Worm (Caenorhabditis elegans) whole organism, early embryonic: ENCODE measurements around the gene dsl-1.

Experiments
- B0310.2 ChIP-seq: sonication (generic microtip); optimal IDR thresholded peaks from 2 replicates; lab custom pipeline; 2016; ENCODE audit warnings: mild to moderate bottlenecking, missing genetic modification characterization, missing compliant biosample characterization
- F13C5.2 ChIP-seq: sonication (generic microtip); optimal IDR thresholded peaks from 2 replicates; lab custom pipeline; 2017; ENCODE audit warnings: mild to moderate bottlenecking, missing genetic modification characterization, inconsistent platforms, missing compliant biosample characterization
- aly-1 ChIP-seq: sonication (generic microtip); optimal IDR thresholded peaks from 2 replicates; lab custom pipeline; 2016; ENCODE audit warnings: missing genetic modification characterization, missing compliant biosample characterization
- ama-1 ChIP-seq: fragments of 150-350 bp; optimal IDR thresholded peaks from 2 replicates; lab custom pipeline; 2014
- ceh-13 ChIP-seq: fragments of 200-800 bp; sonication (Bioruptor generic); optimal IDR thresholded peaks from 2 replicates; lab custom pipeline; 2018; ENCODE audit warnings: mild to moderate bottlenecking, missing genetic modification characterization, missing compliant biosample characterization
- ceh-36 ChIP-seq: sonication (generic microtip); optimal IDR thresholded peaks from 2 replicates; lab custom pipeline; 2016; ENCODE audit warnings: missing genetic modification characterization, inconsistent platforms, missing compliant biosample characterization
- ets-7 ChIP-seq: sonication (generic microtip); optimal IDR thresholded peaks from 2 replicates; lab custom pipeline; 2016; ENCODE audit warnings: missing genotype, missing genetic modification characterization, missing compliant biosample characterization
- flt-1 ChIP-seq: fragments of 200-800 bp; sonication (Bioruptor generic); IDR thresholded peaks from 2 replicates; pipeline ENCODE4 v1.3.6; 2022; ENCODE audit warnings: missing genetic modification characterization, missing compliant biosample characterization
- hmbx-1 ChIP-seq: sonication (generic microtip); optimal IDR thresholded peaks from 2 replicates; lab custom pipeline; 2016; ENCODE audit warnings: mild to moderate bottlenecking, missing genetic modification characterization, missing compliant biosample characterization
- hmg-4 ChIP-seq: fragments of 200-800 bp; sonication (Bioruptor generic); optimal IDR thresholded peaks from 2 replicates; lab custom pipeline; 2018; ENCODE audit warnings: mild to moderate bottlenecking, missing genetic modification characterization, missing compliant biosample characterization
- hnd-1 ChIP-seq: sonication (generic microtip); optimal IDR thresholded peaks from 2 replicates; lab custom pipeline; 2016; ENCODE audit warnings: missing genetic modification characterization, missing compliant biosample characterization
- pes-1 ChIP-seq: fragments of 200-800 bp; sonication (Bioruptor generic); IDR thresholded peaks from 2 replicates; pipeline ENCODE4 v1.3.6; 2022; ENCODE audit warnings: missing genetic modification reagents, missing genetic modification characterization, missing compliant biosample characterization
- scrt-1 ChIP-seq: fragments of 200-800 bp; sonication (Bioruptor generic); IDR thresholded peaks from 2 replicates; pipeline ENCODE4 v1.3.6; 2022; ENCODE audit warnings: missing genetic modification characterization, missing compliant biosample characterization
- sea-1 ChIP-seq: fragments of 200-800 bp; sonication (Bioruptor generic); conservative IDR thresholded peaks from 2 replicates; pipeline ENCODE4 v1.3.6; 2022; ENCODE audit warnings: missing genetic modification characterization, missing compliant biosample characterization
- tbx-11 ChIP-seq: fragments of 200-800 bp; sonication (Bioruptor generic); IDR thresholded peaks from 2 replicates; pipeline ENCODE4 v1.3.6; 2022; ENCODE audit warnings: missing genetic modification characterization, missing compliant biosample characterization
- tbx-37 ChIP-seq: fragments of 200-800 bp; sonication (Bioruptor generic); conservative IDR thresholded peaks from 2 replicates; pipeline ENCODE4 v1.3.6; 2022; ENCODE audit warnings: missing genetic modification reagents, missing genetic modification characterization, missing compliant biosample characterization
- tra-4 ChIP-seq: sonication (generic microtip); optimal IDR thresholded peaks from 2 replicates; lab custom pipeline; 2017; ENCODE audit warnings: missing genetic modification characterization, missing compliant biosample characterization

The dsl-1 gene

DNA sequence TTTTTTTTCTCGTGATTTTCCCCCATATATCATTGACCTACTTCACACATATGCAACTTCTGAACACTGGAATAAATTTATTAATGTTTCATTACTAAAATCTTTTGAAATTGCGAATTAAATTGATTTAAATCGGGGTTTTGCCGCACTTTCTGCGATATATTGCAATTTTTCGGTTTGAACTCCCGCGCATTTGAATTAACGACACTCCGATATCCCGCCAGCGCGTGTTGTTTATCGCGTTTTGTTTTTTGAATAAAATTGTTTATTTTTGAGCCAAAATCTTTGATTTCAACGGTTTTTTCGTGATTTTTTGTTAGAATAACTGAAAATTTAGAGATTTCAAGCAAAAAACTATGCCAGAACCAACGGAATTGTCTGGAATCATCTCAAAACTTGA, 30.2 kb downstream of the dsl-1 start, which contains the start of gene Y104H12D.2:
Gene Y104H12D.2 (plus strand): TSS at position 340 of the 400 bp plus-strand sequence.
- TF ChIP-seq flt-1 (GFP tag; lab: Robert Waterston, UW) (no peak), sea-1 (GFP tag; lab: Robert Waterston, UW) (no peak), tbx-37 (GFP tag; lab: Robert Waterston, UW) (no peak), hnd-1 (tag; lab: Kevin White, UChicago) (no peak), ceh-36 (no peak), scrt-1 (GFP tag; lab: Robert Waterston, UW) (no peak), pes-1 (GFP tag; lab: Robert Waterston, UW) (no peak), ama-1 (lab: Kevin White, UChicago) (no peak), ets-7 (tag; lab: Kevin White, UChicago) (no peak), aly-1 (tag; lab: Kevin White, UChicago) (no peak), B0310.2 (tag; lab: Kevin White, UChicago) (no peak), tra-4 (tag; lab: Kevin White, UChicago) (no peak)

DNA sequence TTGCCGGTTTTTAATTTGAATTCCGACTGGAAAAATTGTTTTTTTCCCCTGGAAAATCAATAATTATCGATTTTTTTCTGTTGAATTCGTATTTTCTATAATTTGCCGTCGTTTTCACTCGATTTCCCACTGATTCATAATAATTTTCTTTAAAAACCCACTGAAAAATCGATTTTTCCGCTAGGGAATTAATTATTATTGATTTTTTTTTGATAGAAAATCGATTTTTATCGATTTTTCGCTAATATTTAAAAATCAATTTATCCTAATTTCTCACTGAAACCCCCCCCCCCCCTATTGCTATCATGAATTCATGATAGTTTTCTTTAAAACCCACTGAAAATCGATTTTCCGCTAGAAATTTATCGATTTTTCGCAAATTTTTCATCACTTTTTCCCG, 31.3 kb downstream of the dsl-1 start:
- no peak for TF ChIP-seq scrt-1 (GFP tag; lab: Robert Waterston, UW)

DNA sequence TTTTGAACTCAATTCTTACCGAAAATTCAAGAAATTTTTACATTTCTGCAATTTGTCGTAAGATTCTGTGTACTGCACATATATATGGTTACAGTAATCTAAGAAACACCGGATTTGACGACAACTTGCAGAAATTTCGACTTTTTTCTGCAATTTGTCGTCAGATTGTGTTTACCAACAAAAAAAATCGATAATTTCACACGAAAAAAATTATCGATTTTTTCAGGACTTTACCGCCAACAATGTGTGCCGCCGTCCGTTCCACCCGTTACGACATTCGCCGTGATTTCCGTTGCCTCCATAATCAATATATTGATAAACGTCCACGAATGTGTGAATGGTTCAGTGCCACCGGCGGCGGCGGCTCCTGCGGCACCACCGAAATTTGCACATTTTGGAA, 33.5 kb downstream of the dsl-1 start:
- TF ChIP-seq flt-1 (GFP tag; lab: Robert Waterston, UW) (no peak), F13C5.2 (tag; lab: Kevin White, UChicago) (no peak), tbx-11 (no peak), tbx-37 (GFP tag; lab: Robert Waterston, UW) (no peak), B0310.2 (tag; lab: Kevin White, UChicago) (no peak), pes-1 (GFP tag; lab: Robert Waterston, UW) (no peak), aly-1 (tag; lab: Kevin White, UChicago) (no peak), scrt-1 (GFP tag; lab: Robert Waterston, UW) (no peak), sea-1 (GFP tag; lab: Robert Waterston, UW) (no peak), ama-1 (lab: Kevin White, UChicago) (no peak), hnd-1 (tag; lab: Kevin White, UChicago) (no peak), ceh-13 (no peak)

DNA sequence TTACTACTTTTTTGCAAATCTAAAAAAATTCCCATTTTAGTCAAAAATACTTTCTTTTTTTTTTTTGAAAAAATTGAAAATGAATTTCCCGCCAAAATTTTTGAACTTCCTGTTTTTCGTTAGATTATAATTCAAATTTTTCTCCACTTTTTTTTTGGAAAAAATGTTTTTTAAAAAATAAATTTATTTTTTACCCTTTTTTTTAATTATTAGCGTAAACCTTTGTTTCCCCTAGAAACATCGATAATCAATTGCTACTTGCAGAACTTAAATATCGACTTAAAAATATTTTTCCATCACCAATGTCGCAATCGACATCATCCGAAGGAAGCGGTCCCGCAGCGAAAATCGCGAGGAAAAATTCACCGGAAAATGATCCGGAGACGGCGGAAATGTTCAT, 37.5 kb downstream of the dsl-1 start, which contains the start of gene cec-2:
Gene cec-2 (plus strand): TSS at position 301 of the 400 bp plus-strand sequence.
- TF ChIP-seq tbx-11 = no peak
- no peak for TF ChIP-seq flt-1 (GFP tag; lab: Robert Waterston, UW)
- TF ChIP-seq pes-1 (GFP tag; lab: Robert Waterston, UW) = no peak
- TF ChIP-seq ama-1 (lab: Kevin White, UChicago) = no peak
- TF ChIP-seq tra-4 (tag; lab: Kevin White, UChicago) = no peak
- TF ChIP-seq hnd-1 (tag; lab: Kevin White, UChicago) = no peak

DNA sequence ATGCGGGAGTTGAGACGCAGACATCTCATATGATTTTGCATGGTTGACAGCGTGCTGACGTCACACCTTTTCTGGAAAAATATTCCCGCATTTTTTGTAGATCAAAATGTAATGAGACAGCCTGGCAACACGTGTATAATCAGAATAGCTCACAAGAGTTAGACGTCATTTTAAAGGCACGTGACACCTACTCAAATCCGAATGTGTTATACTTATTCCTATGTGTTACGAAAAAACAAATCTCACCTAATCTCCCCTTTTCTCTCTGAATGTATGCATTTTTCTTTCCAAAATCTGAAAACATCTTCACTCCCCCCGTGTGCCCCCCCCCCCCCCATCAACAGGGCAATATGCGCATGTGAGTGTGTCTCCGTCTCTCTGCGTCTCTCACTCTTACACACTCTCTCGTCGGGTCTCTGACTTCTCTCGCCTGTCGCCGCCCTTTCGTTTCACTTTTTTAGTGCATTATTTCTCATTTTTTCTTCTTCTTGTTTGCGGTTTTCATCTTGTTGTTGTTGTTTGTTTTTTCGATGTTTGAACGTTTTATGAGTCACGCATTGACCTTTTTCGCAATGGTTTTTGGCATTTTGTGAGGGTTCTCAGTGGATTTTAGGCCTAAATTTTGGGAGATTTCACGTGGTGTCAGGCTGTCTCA, 39.4 kb downstream of the dsl-1 start:
- TF ChIP-seq F13C5.2 (tag; lab: Kevin White, UChicago) (peak; percentile 36), hnd-1 (tag; lab: Kevin White, UChicago) (no peak), pes-1 (GFP tag; lab: Robert Waterston, UW) (no peak)

DNA sequence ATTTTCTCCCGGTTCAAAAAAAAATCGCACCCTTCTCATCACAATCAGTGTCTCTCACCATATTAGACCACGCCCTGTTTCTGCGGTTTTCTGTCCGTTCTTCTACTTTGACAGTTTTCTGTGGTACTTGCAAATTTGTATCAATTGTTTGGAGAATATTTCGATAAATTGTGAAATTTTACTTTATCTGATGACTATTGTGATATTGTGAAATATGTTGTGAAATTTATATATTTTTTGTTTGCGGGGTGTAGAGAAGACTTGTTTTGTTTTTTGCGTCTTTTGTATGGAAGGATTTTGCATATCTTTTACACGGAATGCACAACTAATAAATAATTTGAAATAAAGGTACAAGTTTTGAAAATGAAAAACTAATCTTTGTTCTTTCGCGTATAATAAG, 40.5 kb downstream of the dsl-1 start:
- TF ChIP-seq tbx-11 (no peak), hmg-4 (GFP tag; lab: Kevin White, UChicago) (no peak), flt-1 (GFP tag; lab: Robert Waterston, UW) (no peak), aly-1 (tag; lab: Kevin White, UChicago) (no peak), ets-7 (tag; lab: Kevin White, UChicago) (no peak), tbx-37 (GFP tag; lab: Robert Waterston, UW) (no peak), ceh-13 (no peak), hnd-1 (tag; lab: Kevin White, UChicago) (no peak), sea-1 (GFP tag; lab: Robert Waterston, UW) (no peak), F13C5.2 (tag; lab: Kevin White, UChicago) (no peak), ama-1 (lab: Kevin White, UChicago) (no peak), hmbx-1 (no peak), ceh-36 (no peak), tra-4 (tag; lab: Kevin White, UChicago) (no peak), scrt-1 (GFP tag; lab: Robert Waterston, UW) (no peak)

DNA sequence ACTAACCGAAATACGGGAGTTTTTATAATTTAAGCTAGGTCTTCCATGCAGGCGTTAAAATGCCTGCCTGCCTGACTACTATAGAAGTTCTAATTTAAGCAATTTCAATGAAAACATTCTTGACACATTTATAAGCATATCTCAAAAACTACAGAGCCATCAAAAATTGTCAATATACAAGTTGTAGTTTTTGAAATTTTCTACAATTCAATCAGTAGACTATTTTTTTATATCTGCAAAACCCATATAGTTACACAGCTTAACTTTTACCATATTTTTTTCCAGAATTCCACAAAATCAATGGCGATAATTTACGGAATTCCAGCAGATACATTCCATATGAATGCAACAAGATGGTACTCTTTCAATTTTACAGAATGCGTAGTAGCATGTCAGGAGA, 44.8 kb downstream of the dsl-1 start, which contains the start of gene C50A2.7:
Gene C50A2.7 (plus strand): TSS at position 301 of the 400 bp plus-strand sequence.
- no peak for TF ChIP-seq ceh-36
- no peak for TF ChIP-seq aly-1 (tag; lab: Kevin White, UChicago)

DNA sequence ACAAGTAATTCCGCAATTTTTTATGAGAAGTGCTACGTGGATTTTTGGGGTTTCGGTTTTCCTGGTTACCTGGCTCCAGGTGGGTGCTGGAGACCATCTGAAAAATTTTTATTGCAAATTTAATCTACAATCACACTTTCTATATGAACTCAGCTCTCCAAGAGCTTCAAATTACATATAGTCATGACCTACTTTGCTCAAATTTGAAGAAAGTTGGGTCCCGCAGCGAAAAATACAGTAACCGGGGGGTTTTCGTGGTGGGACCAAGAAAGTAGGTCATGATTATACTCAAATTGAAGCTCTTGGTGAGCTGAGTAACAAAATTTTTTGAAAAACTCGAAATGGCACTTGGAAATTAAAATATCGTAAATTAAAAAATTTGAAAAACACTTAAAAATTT, 47.5 kb downstream of the dsl-1 start, which contains the start of gene ets-8:
Gene ets-8 (minus strand): TSS at position 101 of the 400 bp plus-strand sequence.
- TF ChIP-seq ceh-13 (no peak), flt-1 (GFP tag; lab: Robert Waterston, UW) (no peak), B0310.2 (tag; lab: Kevin White, UChicago) (no peak), aly-1 (tag; lab: Kevin White, UChicago) (no peak), hnd-1 (tag; lab: Kevin White, UChicago) (no peak), tra-4 (tag; lab: Kevin White, UChicago) (no peak), sea-1 (GFP tag; lab: Robert Waterston, UW) (no peak), F13C5.2 (tag; lab: Kevin White, UChicago) (no peak), hmg-4 (GFP tag; lab: Kevin White, UChicago) (no peak), ets-7 (tag; lab: Kevin White, UChicago) (no peak), tbx-11 (no peak), ceh-36 (no peak), scrt-1 (GFP tag; lab: Robert Waterston, UW) (no peak), tbx-37 (GFP tag; lab: Robert Waterston, UW) (no peak), ama-1 (lab: Kevin White, UChicago) (no peak), pes-1 (GFP tag; lab: Robert Waterston, UW) (no peak)
